Fruit fly (Drosophila melanogaster) whole organism, embryonic: ENCODE results near the gene CG17154.

Source experiments
- Abd-B ChIP-seq: fragments of 200-800 bp; sonication (Bioruptor generic); optimal IDR thresholded peaks from 2 replicates; lab custom pipeline; 2018; ENCODE audit warnings: missing biosample characterization, mild to moderate bottlenecking, missing genetic modification characterization, moderate library complexity
- Awh ChIP-seq: fragments of 200-800 bp; sonication (Bioruptor generic); IDR thresholded peaks from 2 replicates; pipeline ENCODE4, ENCODE4 v1.3.6; 2022; ENCODE audit warnings: missing biosample characterization, missing genetic modification characterization
- CG10979 ChIP-seq: fragments of 200-800 bp; sonication (Bioruptor generic); optimal IDR thresholded peaks from 2 replicates; lab custom pipeline; 2018; ENCODE audit warnings: missing biosample characterization, mild to moderate bottlenecking, missing genetic modification characterization, moderate library complexity
- CG11398 ChIP-seq: fragments of 200-800 bp; sonication (Bioruptor generic); optimal IDR thresholded peaks from 2 replicates; lab custom pipeline; 2016; ENCODE audit warnings: missing biosample characterization, missing genetic modification characterization
- CG12236 ChIP-seq: fragments of 200-800 bp; sonication (Bioruptor generic); optimal IDR thresholded peaks from 2 replicates; lab custom pipeline; 2016; ENCODE audit warnings: missing biosample characterization, missing genetic modification characterization
- CG12299 ChIP-seq: fragments of 200-800 bp; sonication (Bioruptor generic); optimal IDR thresholded peaks from 2 replicates; lab custom pipeline; 2018; ENCODE audit warnings: missing biosample characterization, mild to moderate bottlenecking, missing genetic modification characterization
- CG12942 ChIP-seq: fragments of 200-800 bp; sonication (Bioruptor generic); optimal IDR thresholded peaks from 3 replicates; lab custom pipeline; 2016; ENCODE audit warnings: missing biosample characterization, missing genetic modification characterization
- CG13424 ChIP-seq: fragments of 200-800 bp; sonication (Bioruptor generic); optimal IDR thresholded peaks from 2 replicates; lab custom pipeline; 2019; ENCODE audit warnings: missing biosample characterization, mild to moderate bottlenecking, missing genetic modification characterization, moderate library complexity
- CG2129 ChIP-seq: fragments of 200-800 bp; sonication (Bioruptor generic); IDR thresholded peaks from 2 replicates; pipeline ENCODE4 v1.3.6; 2022; ENCODE audit warnings: missing biosample characterization, missing genetic modification characterization; ENCODE audit not compliant: partially characterized antibody
- CG2678 ChIP-seq: fragments of 200-800 bp; sonication (Bioruptor generic); optimal IDR thresholded peaks from 3 replicates; lab custom pipeline; 2019; ENCODE audit warnings: missing biosample characterization, mild to moderate bottlenecking, missing genetic modification characterization, moderate library complexity
- CG3407 ChIP-seq: fragments of 200-800 bp; sonication (Bioruptor generic); optimal IDR thresholded peaks from 2 replicates; lab custom pipeline; 2018; ENCODE audit warnings: missing biosample characterization, mild to moderate bottlenecking, missing genetic modification characterization
- CG4328 ChIP-seq: fragments of 200-800 bp; sonication (Bioruptor generic); optimal IDR thresholded peaks from 3 replicates; lab custom pipeline; 2017; ENCODE audit warnings: missing biosample characterization, missing genetic modification reagents, missing genetic modification characterization
- CG7928 ChIP-seq: fragments of 200-800 bp; sonication (Bioruptor generic); optimal IDR thresholded peaks from 2 replicates; lab custom pipeline; 2017; ENCODE audit warnings: missing biosample characterization, mild to moderate bottlenecking, missing genetic modification characterization
- Dll ChIP-seq: fragments of 200-800 bp; sonication (Bioruptor generic); IDR thresholded peaks from 4 replicates; pipeline ENCODE4 v1.3.6; 2022; ENCODE audit warnings: missing biosample characterization, missing genetic modification characterization; ENCODE audit not compliant: partially characterized antibody
- E2f1 ChIP-seq: fragments of 200-800 bp; sonication (Bioruptor generic); IDR thresholded peaks from 2 replicates; pipeline ENCODE4 v1.3.6; 2022; ENCODE audit warnings: missing biosample characterization, missing genetic modification characterization
- E2f2 ChIP-seq: fragments of 200-800 bp; sonication (Bioruptor generic); IDR thresholded peaks from 2 replicates; pipeline ENCODE4 v1.3.6; 2022; ENCODE audit warnings: missing biosample characterization, missing genetic modification characterization
- ERR ChIP-seq: fragments of 200-800 bp; sonication (Bioruptor generic); optimal IDR thresholded peaks from 2 replicates; lab custom pipeline; 2016; ENCODE audit warnings: missing biosample characterization, missing genetic modification characterization
- Fer2 ChIP-seq: fragments of 200-800 bp; sonication (Bioruptor generic); optimal IDR thresholded peaks from 2 replicates; lab custom pipeline; 2018; ENCODE audit warnings: missing biosample characterization, mild to moderate bottlenecking, missing genetic modification characterization, moderate library complexity
- Hr39 ChIP-seq: fragments of >200 bp; optimal IDR thresholded peaks from 2 replicates; lab custom pipeline; 2017
- Max ChIP-seq: fragments of 200-800 bp; sonication (Bioruptor generic); optimal IDR thresholded peaks from 2 replicates; lab custom pipeline; 2016; ENCODE audit warnings: missing biosample characterization, mild to moderate bottlenecking, missing genetic modification characterization
- Meics ChIP-seq: fragments of 200-800 bp; sonication (Bioruptor generic); optimal IDR thresholded peaks from 2 replicates; lab custom pipeline; 2017; ENCODE audit warnings: missing biosample characterization, mild to moderate bottlenecking, missing genetic modification characterization
- NC2β ChIP-seq: fragments of 200-800 bp; sonication (Bioruptor generic); optimal IDR thresholded peaks from 2 replicates; lab custom pipeline; 2016; ENCODE audit warnings: missing biosample characterization, missing genetic modification characterization
- Oaz ChIP-seq: fragments of 200-800 bp; sonication (Bioruptor generic); IDR thresholded peaks from 2 replicates; pipeline ENCODE4 v1.3.6; 2022; ENCODE audit warnings: missing biosample characterization, missing genetic modification characterization
- Pdp1 ChIP-seq, 2 experiments: fragments of 200-800 bp; sonication (Bioruptor generic); optimal IDR thresholded peaks; 3 replicates each; lab custom pipeline; 2016; ENCODE audit warnings: missing biosample characterization in 2 of 2, missing genetic modification characterization in 2 of 2, mild to moderate bottlenecking in 1 of 2, moderate library complexity in 1 of 2
- Poxn ChIP-seq: fragments of 200-800 bp; sonication (Bioruptor generic); IDR thresholded peaks from 2 replicates; pipeline ENCODE4 v1.3.6; 2022; ENCODE audit warnings: missing biosample characterization, missing genetic modification characterization
- Side ChIP-seq: fragments of 200-800 bp; sonication (Bioruptor generic); optimal IDR thresholded peaks from 2 replicates; lab custom pipeline; 2016; ENCODE audit warnings: missing biosample characterization, missing genetic modification characterization
- Six4 ChIP-seq: fragments of 200-800 bp; sonication (Bioruptor generic); optimal IDR thresholded peaks from 2 replicates; lab custom pipeline; 2016; ENCODE audit warnings: missing biosample characterization, missing genetic modification characterization
- ac ChIP-seq: fragments of 200-800 bp; sonication (Bioruptor generic); optimal IDR thresholded peaks from 3 replicates; lab custom pipeline; 2017; ENCODE audit warnings: missing biosample characterization, mild to moderate bottlenecking, missing genetic modification characterization
- amos ChIP-seq: fragments of 200-800 bp; sonication (Bioruptor generic); IDR thresholded peaks from 2 replicates; pipeline ENCODE4 v1.3.6; 2022; ENCODE audit warnings: missing biosample characterization, missing genetic modification characterization; ENCODE audit not compliant: partially characterized antibody
- bigmax ChIP-seq: fragments of 200-800 bp; sonication (Bioruptor generic); optimal IDR thresholded peaks from 2 replicates; lab custom pipeline; 2018; ENCODE audit warnings: missing biosample characterization, mild to moderate bottlenecking, missing genetic modification characterization
- bowl ChIP-seq: fragments of 200-800 bp; sonication (Bioruptor generic); IDR thresholded peaks from 2 replicates; pipeline ENCODE4 v1.3.6; 2022; ENCODE audit warnings: missing biosample characterization, missing genetic modification characterization
- chinmo ChIP-seq: fragments of 200-800 bp; sonication (Bioruptor generic); IDR thresholded peaks from 4 replicates; pipeline ENCODE4 v1.3.6; 2022; ENCODE audit warnings: missing biosample characterization, missing genetic modification characterization; ENCODE audit not compliant: partially characterized antibody
- chn ChIP-seq: fragments of 200-800 bp; sonication (Bioruptor generic); optimal IDR thresholded peaks from 2 replicates; lab custom pipeline; 2016; ENCODE audit warnings: missing biosample characterization, missing genetic modification characterization
- crp ChIP-seq, 2 experiments: fragments of 200-800 bp; sonication (Bioruptor generic); optimal IDR thresholded peaks; 2 replicates in 1 of 2; 3 replicates in 1 of 2; lab custom pipeline; 2017; ENCODE audit warnings: missing biosample characterization in 2 of 2, missing genetic modification characterization in 2 of 2, mild to moderate bottlenecking in 1 of 2, moderate library complexity in 1 of 2
- dan ChIP-seq: fragments of 200-800 bp; sonication (Bioruptor generic); IDR thresholded peaks from 2 replicates; pipeline ENCODE4 v1.3.6; 2022; ENCODE audit warnings: missing biosample characterization, missing genetic modification characterization
- dmrt11E ChIP-seq: fragments of 200-800 bp; sonication (Bioruptor generic); optimal IDR thresholded peaks from 3 replicates; lab custom pipeline; 2018; ENCODE audit warnings: missing biosample characterization, mild to moderate bottlenecking, missing genetic modification characterization, moderate library complexity
- dysf ChIP-seq: fragments of 200-800 bp; sonication (Bioruptor generic); IDR thresholded peaks from 3 replicates; pipeline ENCODE4 v1.3.6; 2022; ENCODE audit warnings: missing biosample characterization, missing genetic modification characterization
- fd64A ChIP-seq: fragments of 200-800 bp; sonication (Bioruptor generic); optimal IDR thresholded peaks from 3 replicates; lab custom pipeline; 2018; ENCODE audit warnings: missing biosample characterization, mild to moderate bottlenecking, missing genetic modification characterization
- gcm2 ChIP-seq: fragments of 200-800 bp; sonication (Bioruptor generic); optimal IDR thresholded peaks from 2 replicates; lab custom pipeline; 2016; ENCODE audit warnings: missing biosample characterization, missing genetic modification characterization
- grau ChIP-seq: fragments of 200-800 bp; optimal IDR thresholded peaks from 3 replicates; lab custom pipeline; 2019; ENCODE audit warnings: missing biosample characterization, mild to moderate bottlenecking, missing genetic modification characterization, moderate library complexity
- grn ChIP-seq: fragments of 200-800 bp; sonication (Bioruptor generic); optimal IDR thresholded peaks from 3 replicates; lab custom pipeline; 2017; ENCODE audit warnings: missing biosample characterization, missing genetic modification characterization
- gsb-n ChIP-seq: fragments of 200-800 bp; sonication (Bioruptor generic); optimal IDR thresholded peaks from 3 replicates; lab custom pipeline; 2018; ENCODE audit warnings: missing biosample characterization, mild to moderate bottlenecking, missing genetic modification characterization
- maf-S ChIP-seq: fragments of 200-800 bp; sonication (Bioruptor generic); optimal IDR thresholded peaks from 2 replicates; lab custom pipeline; 2016; ENCODE audit warnings: missing biosample characterization, missing genetic modification characterization
- mam ChIP-seq: fragments of 200-800 bp; sonication (Bioruptor generic); optimal IDR thresholded peaks from 3 replicates; lab custom pipeline; 2016; ENCODE audit warnings: missing biosample characterization, missing genetic modification characterization
- nau ChIP-seq: fragments of 200-800 bp; sonication (Bioruptor generic); optimal IDR thresholded peaks from 3 replicates; lab custom pipeline; 2017; ENCODE audit warnings: missing biosample characterization, mild to moderate bottlenecking, missing genetic modification characterization, missing genetic modification reagents
- oc ChIP-seq: fragments of 200-800 bp; sonication (Bioruptor generic); optimal IDR thresholded peaks from 2 replicates; lab custom pipeline; 2018; ENCODE audit warnings: missing biosample characterization, mild to moderate bottlenecking, missing genetic modification characterization, moderate library complexity
- scrt ChIP-seq: fragments of 200-800 bp; sonication (Bioruptor generic); optimal IDR thresholded peaks from 2 replicates; lab custom pipeline; 2018; ENCODE audit warnings: missing biosample characterization, mild to moderate bottlenecking, missing genetic modification characterization, moderate library complexity
- sisA ChIP-seq: fragments of 200-800 bp; sonication (Bioruptor generic); IDR thresholded peaks from 2 replicates; pipeline ENCODE4 v1.3.6; 2022; ENCODE audit warnings: missing biosample characterization, missing genetic modification characterization
- tio ChIP-seq: fragments of 200-800 bp; sonication (Bioruptor generic); optimal IDR thresholded peaks from 2 replicates; lab custom pipeline; 2017; ENCODE audit warnings: missing biosample characterization, missing genetic modification characterization, inconsistent platforms
- toy ChIP-seq: fragments of 200-800 bp; sonication (Bioruptor generic); IDR thresholded peaks from 2 replicates; pipeline ENCODE4 v1.3.6; 2022; ENCODE audit warnings: missing biosample characterization, missing genetic modification characterization
- tup ChIP-seq: fragments of 200-800 bp; sonication (Bioruptor generic); optimal IDR thresholded peaks from 2 replicates; lab custom pipeline; 2016; ENCODE audit warnings: missing biosample characterization, mild to moderate bottlenecking, missing genetic modification characterization, moderate library complexity

CG17154 gene

dm6 chr3L:12077348-12077747 is 11.1 kb upstream of the CG17154 start (continued):
- TF ChIP-seq tup (GFP tag; lab: Kevin White, UChicago) (no peak), oc (tag; lab: Kevin White, UChicago) (peak; percentile 58), chn (GFP tag; lab: Kevin White, UChicago) (peak; percentile 63), CG2129 (GFP tag; lab: Robert Waterston, UW) (no peak), Awh (GFP tag; lab: Robert Waterston, UW) (peak; percentile 35; the same call in 1 of the 2 replicates), CG12942 (GFP tag; lab: Kevin White, UChicago) (peak; percentile 30), Poxn (GFP tag; lab: Robert Waterston, UW) (no peak), Side (GFP tag; lab: Kevin White, UChicago) (no peak), grau (tag; lab: Kevin White, UChicago) (peak; percentile 52), tio (GFP tag; lab: Kevin White, UChicago) (peak; percentile 66), amos (GFP tag; lab: Robert Waterston, UW) (no peak), crp (GFP tag; optimal IDR thresholded peaks at IDR 0.05; lab: Kevin White, UChicago) (no peak), bigmax (no peak), chinmo (GFP tag; lab: Robert Waterston, UW) (no peak), mam (GFP tag; lab: Kevin White, UChicago) (peak; percentile 15), CG4328 (no peak), Dll (GFP tag; lab: Robert Waterston, UW) (no peak), E2f1 (GFP tag; lab: Robert Waterston, UW) (peak; percentile 65), CG7928 (no peak), Max (peak; percentile 59), scrt (GFP tag; lab: Kevin White, UChicago) (no peak), ERR (GFP tag; lab: Kevin White, UChicago) (no peak), dan (GFP tag; lab: Robert Waterston, UW) (no peak), Meics (GFP tag; lab: Kevin White, UChicago) (peak; percentile 22), CG10979 (tag; lab: Kevin White, UChicago) (peak; percentile 80), gsb-n (peak; percentile 60), E2f2 (GFP tag; lab: Robert Waterston, UW) (no peak), Fer2 (tag; lab: Kevin White, UChicago) (no peak), CG3407 (GFP tag; lab: Kevin White, UChicago) (peak; percentile 48), NC2β (GFP tag; lab: Kevin White, UChicago) (peak; percentile 44), dysf (GFP tag; lab: Robert Waterston, UW) (peak; percentile 33; the same call in 1 of the 3 replicates), ac (GFP tag; lab: Kevin White, UChicago) (peak; percentile 64), Abd-B (peak; percentile 25), Pdp1 (GFP tag; optimal IDR thresholded peaks at IDR 0.05; lab: Kevin White, UChicago) (peak in 1 of 2 experiments; percentile 54), bowl (GFP tag; lab: Robert Waterston, UW) (no peak), CG2678 (tag; lab: Kevin White, UChicago) (peak; percentile 60), Hr39 (lab: Kevin White, UChicago) (no peak), CG12236 (GFP tag; lab: Kevin White, UChicago) (peak; percentile 9), maf-S (GFP tag; lab: Kevin White, UChicago) (no peak), fd64A (GFP tag; lab: Kevin White, UChicago) (no peak), CG11398 (GFP tag; lab: Kevin White, UChicago) (no peak), Six4 (GFP tag; lab: Kevin White, UChicago) (peak; percentile 52), sisA (GFP tag; lab: Robert Waterston, UW) (peak; percentile 74), grn (no peak), CG13424 (tag; lab: Kevin White, UChicago) (peak; percentile 47), dmrt11E (peak; percentile 88), nau (GFP tag; lab: Kevin White, UChicago) (peak; percentile 19), gcm2 (GFP tag; lab: Kevin White, UChicago) (no peak), toy (GFP tag; lab: Robert Waterston, UW) (no peak), Oaz (GFP tag; lab: Robert Waterston, UW) (no peak), CG12299 (tag; lab: Kevin White, UChicago) (no peak)
